Worm (Caenorhabditis elegans): ENCODE data around the gene F34D10.3.
"Not testable (repeated sequence)": the region's sequence is repeated elsewhere in the genome, so short reads cannot be mapped to it uniquely, and the experiment has no call there.

The F34D10.3 gene

DNA sequence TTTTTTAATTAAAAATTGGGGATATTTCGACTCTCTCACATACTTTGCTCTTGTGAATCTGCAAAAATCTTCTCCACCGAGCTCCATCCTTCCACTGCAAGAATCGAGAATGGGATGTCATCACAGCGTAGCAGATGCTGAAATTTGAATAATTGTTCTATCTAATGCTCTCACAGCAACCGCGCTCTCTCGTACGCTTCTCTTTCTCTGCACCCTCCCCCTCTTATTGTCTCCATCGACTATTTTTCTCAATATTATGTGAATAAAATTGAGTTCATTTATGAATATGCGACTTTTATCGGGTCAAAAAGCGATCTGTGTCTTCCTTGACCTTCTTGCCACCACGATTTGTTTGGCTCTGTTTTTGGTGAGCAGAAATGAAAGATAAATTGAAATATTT is at the start of gene F34D10.3:
Gene F34D10.3, plus strand, starts transcription at position 249 of the 400 bp plus-strand sequence.
- TF ChIP-seq mes-2 (tag; optimal IDR thresholded peaks at IDR 0.05; ENCODE audit: poor library complexity, severe bottlenecking) = peak; percentile 48
- TF ChIP-seq lsy-2 (tag; optimal IDR thresholded peaks at IDR 0.05) = peak in 1 of 2 experiments; percentile 32
- no peak for TF ChIP-seq lir-3 (tag; optimal IDR thresholded peaks at IDR 0.05)

DNA sequence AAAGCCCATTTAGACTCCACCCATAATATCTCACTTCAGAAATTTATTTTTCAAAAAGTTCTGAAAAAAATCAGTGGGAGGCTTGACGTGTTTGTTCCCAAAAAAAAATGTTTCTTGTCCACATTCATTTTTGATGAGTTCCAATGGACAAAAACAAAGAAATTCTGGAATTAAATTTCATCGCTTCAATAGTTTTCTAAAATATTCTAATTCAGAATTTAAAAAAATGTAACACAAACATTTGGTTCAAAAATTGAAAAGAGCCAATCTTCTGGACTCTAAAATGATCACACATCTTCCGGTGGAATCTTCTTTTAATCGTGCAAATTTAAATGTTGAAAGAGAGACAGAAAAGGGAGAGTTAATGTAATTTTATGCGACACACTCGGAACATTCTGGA is 41.5 kb upstream of the F34D10.3 start:
- TF ChIP-seq aha-1 (tag) (peak; percentile 70), spr-3 (GFP tag; optimal IDR thresholded peaks at IDR 0.05) (no peak), ztf-11 (tag; optimal IDR thresholded peaks at IDR 0.05) (no peak), tra-1 (GFP tag; IDR thresholded peaks at IDR 0.05) (no peak)

DNA sequence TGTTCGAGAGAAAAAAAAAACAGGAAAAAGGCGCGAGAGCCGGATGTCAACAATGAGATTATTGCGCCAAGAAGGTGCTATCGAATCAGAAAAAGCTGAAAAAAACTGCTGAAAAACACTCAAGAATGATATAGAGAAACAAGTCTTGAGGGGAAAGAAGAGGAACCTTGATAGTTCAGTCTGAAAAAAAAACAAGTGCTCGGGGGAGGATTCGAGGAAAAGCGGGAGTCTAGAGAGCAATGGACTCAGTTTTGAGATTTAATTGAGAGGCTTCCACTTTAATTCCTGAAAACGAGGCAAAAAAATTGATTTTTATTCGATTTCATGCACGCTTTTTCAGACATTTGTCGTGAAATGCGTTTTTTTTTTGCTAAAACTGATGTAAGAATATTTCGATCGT is 39.5 kb upstream of the F34D10.3 start, which contains the start of gene npr-15:
Gene npr-15, minus strand, starts transcription at position 101 of the 400 bp plus-strand sequence.
- TF ChIP-seq nhr-102 (tag; optimal IDR thresholded peaks at IDR 0.05) (no peak), dpl-1 (GFP tag; optimal IDR thresholded peaks at IDR 0.05) (no peak), daf-16 (GFP tag; optimal IDR thresholded peaks at IDR 0.05) (no peak), daf-16 (tag; optimal IDR thresholded peaks at IDR 0.05) (no peak), T20F7.1 (GFP tag; optimal IDR thresholded peaks at IDR 0.05) (no peak), nhr-237 (tag; optimal IDR thresholded peaks at IDR 0.05) (no peak), fkh-10 (GFP tag; optimal IDR thresholded peaks at IDR 0.05) (no peak), pha-4 (GFP tag; IDR thresholded peaks at IDR 0.05) (no peak), pha-4 (tag; optimal IDR thresholded peaks at IDR 0.05) (no peak), spr-3 (GFP tag; optimal IDR thresholded peaks at IDR 0.05) (no peak), nhr-28 (tag; optimal IDR thresholded peaks at IDR 0.05) (no peak), zag-1 (tag; optimal IDR thresholded peaks at IDR 0.05) (no peak), ceh-20 (GFP tag; IDR thresholded peaks at IDR 0.05) (no peak), zip-11 (GFP tag; IDR thresholded peaks at IDR 0.05) (no peak), rbr-2 (tag; optimal IDR thresholded peaks at IDR 0.05) (no peak)

DNA sequence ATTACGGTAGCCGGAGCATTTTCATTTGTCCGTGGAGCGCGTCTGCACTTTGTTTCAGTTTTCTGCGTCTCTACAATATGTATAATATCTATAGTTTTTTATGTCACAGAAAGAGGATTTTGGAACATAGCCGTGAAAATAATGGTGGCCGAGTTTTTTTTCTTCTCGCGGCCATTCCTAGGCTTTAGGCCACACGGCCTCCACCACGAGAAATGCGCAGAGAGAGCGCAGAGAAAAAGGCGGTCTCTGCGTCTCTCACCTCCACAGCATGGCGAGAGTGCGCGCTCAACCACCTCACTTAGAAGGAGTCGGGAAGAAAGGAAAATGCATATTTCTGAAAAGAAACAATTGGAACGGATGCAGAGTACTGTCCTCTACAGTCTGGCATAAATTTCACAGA is 38.7 kb upstream of the F34D10.3 start:
- peak; percentile 73 for TF ChIP-seq tra-1 (GFP tag; IDR thresholded peaks at IDR 0.05)
- peak; percentile 69; the same call in 1 of the 2 replicates for TF ChIP-seq lin-29 (GFP tag; IDR thresholded peaks at IDR 0.05)
- TF ChIP-seq lin-38 (GFP tag; IDR thresholded peaks at IDR 0.05) = peak; percentile 88
- TF ChIP-seq mxl-2 (GFP tag; conservative IDR thresholded peaks at IDR 0.05) = peak; percentile 65; the same call in 1 of the 2 replicates
- TF ChIP-seq nhr-42 (GFP tag; IDR thresholded peaks at IDR 0.05) = peak; percentile 70; the same call in 1 of the 2 replicates
- peak; percentile 66; the same call in 1 of the 2 replicates for TF ChIP-seq ctbp-1 (GFP tag; IDR thresholded peaks at IDR 0.05)
- TF ChIP-seq dmd-6 (GFP tag; IDR thresholded peaks at IDR 0.05) = peak; percentile 62
- TF ChIP-seq mdt-29 (GFP tag; IDR thresholded peaks at IDR 0.05) = 0 out of 2 replicates have a peak, but pooled peaks have one; percentile 46
- 0 out of 2 replicates have a peak, but pooled peaks have one; percentile 17 for TF ChIP-seq ceh-44 (GFP tag; IDR thresholded peaks at IDR 0.05)
- TF ChIP-seq pha-4 (GFP tag; IDR thresholded peaks at IDR 0.05) = 0 out of 2 replicates have a peak, but pooled peaks have one; percentile 39
- TF ChIP-seq pha-4 (tag; optimal IDR thresholded peaks at IDR 0.05) = not testable (repeated sequence)
- TF ChIP-seq snpc-1.2 (GFP tag; IDR thresholded peaks at IDR 0.05) = peak; percentile 23; the same call in 1 of the 2 replicates
- 0 out of 2 replicates have a peak, but pooled peaks have one; percentile 63 for TF ChIP-seq php-3 (GFP tag; IDR thresholded peaks at IDR 0.05)
- peak; percentile 71 for TF ChIP-seq set-16 (GFP tag; IDR thresholded peaks at IDR 0.05)
- TF ChIP-seq rbr-2 (tag; optimal IDR thresholded peaks at IDR 0.05) = peak; percentile 20
- peak; percentile 44; the same call in 1 of the 2 replicates for TF ChIP-seq lin-1 (GFP tag; IDR thresholded peaks at IDR 0.05)
- peak; percentile 88 for TF ChIP-seq hmg-1.1 (GFP tag; IDR thresholded peaks at IDR 0.05)
- 0 out of 2 replicates have a peak, but pooled peaks have one; percentile 65 for TF ChIP-seq dmd-9 (GFP tag; IDR thresholded peaks at IDR 0.05)
- 0 out of 2 replicates have a peak, but pooled peaks have one; percentile 25 for TF ChIP-seq Y48G9A.11 (GFP tag; IDR thresholded peaks at IDR 0.05)
- peak; percentile 64; the same call in 1 of the 2 replicates for TF ChIP-seq zfp-3 (GFP tag; conservative IDR thresholded peaks at IDR 0.05)
